ENCODE assay signal across 3 worm cellular contexts in genomic region chrIV:3254443-3254842, ce11.
TF ChIP-seq lines count a peak whose summit lies in the region.

TSS of gene dmd-9 (minus strand) at chrIV:3254543.

TF ChIP-seq in whole organism, L1 larva, 84 proteins besides CTCF, POLR2A, EP300 and RAD21:
- TF ChIP-seq fkh-8 (tag; optimal IDR thresholded peaks at IDR 0.05; lab: Kevin White, UChicago) (peak; percentile 36), nhr-90 (tag; optimal IDR thresholded peaks at IDR 0.05; lab: Kevin White, UChicago; ENCODE audit: poor library complexity) (no peak)

TF ChIP-seq in whole organism, L4 larva, 104 proteins besides CTCF, POLR2A, EP300 and RAD21:
- TF ChIP-seq jun-1 (tag; optimal IDR thresholded peaks at IDR 0.05; lab: Kevin White, UChicago) (no peak), arid-1 (GFP tag; conservative IDR thresholded peaks at IDR 0.05; lab: Robert Waterston, UW) (no peak), ztf-11 (tag; optimal IDR thresholded peaks at IDR 0.05; lab: Kevin White, UChicago) (no peak), mes-2 (tag; optimal IDR thresholded peaks at IDR 0.05; lab: Kevin White, UChicago; ENCODE audit: poor library complexity, severe bottlenecking) (no peak), aha-1 (tag; lab: Kevin White, UChicago) (peak; percentile 27), set-16 (GFP tag; IDR thresholded peaks at IDR 0.05; lab: Robert Waterston, UW) (no peak), hlh-11 (tag; optimal IDR thresholded peaks at IDR 0.05; lab: Kevin White, UChicago) (no peak), Y5F2A.4 (GFP tag; optimal IDR thresholded peaks at IDR 0.05; lab: Kevin White, UChicago) (no peak), unc-62 (GFP tag; optimal IDR thresholded peaks at IDR 0.05 in 1 of 2; lab: Kevin White, UChicago) (peak in 1 of 2 experiments; percentile 55), unc-62 (tag; optimal IDR thresholded peaks at IDR 0.05; lab: Kevin White, UChicago) (no peak), ZK546.5 (tag; optimal IDR thresholded peaks at IDR 0.05; lab: Kevin White, UChicago) (no peak), duxl-1 (tag; optimal IDR thresholded peaks at IDR 0.05; lab: Kevin White, UChicago; ENCODE audit: poor library complexity) (no peak)

TF ChIP-seq in whole organism, mixed stage, embryonic, 35 proteins besides CTCF, POLR2A, EP300 and RAD21:
- TF ChIP-seq ces-1 (GFP tag; optimal IDR thresholded peaks at IDR 0.05; lab: Kevin White, UChicago) (no peak), lsy-2 (tag; optimal IDR thresholded peaks at IDR 0.05; lab: Kevin White, UChicago) (no peak), mab-5 (tag; optimal IDR thresholded peaks at IDR 0.05; lab: Kevin White, UChicago) (no peak), ceh-39 (tag; optimal IDR thresholded peaks at IDR 0.05; lab: Kevin White, UChicago) (no peak), nhr-237 (tag; optimal IDR thresholded peaks at IDR 0.05; lab: Kevin White, UChicago) (no peak), drap-1 (GFP tag; optimal IDR thresholded peaks at IDR 0.05; lab: Kevin White, UChicago) (no peak), cnd-1 (tag; optimal IDR thresholded peaks at IDR 0.05; lab: Kevin White, UChicago) (no peak), ceh-83 (GFP tag; optimal IDR thresholded peaks at IDR 0.05; lab: Kevin White, UChicago) (no peak), M03D4.4 (tag; optimal IDR thresholded peaks at IDR 0.05; lab: Kevin White, UChicago) (peak; percentile 4)

Comparison
In these comparisons a context has a peak if more than half of its experiments do, and no peak if none do; other contexts are left out.
1. Of the 29 proteins assayed by ChIP-seq in both whole organism, L4 larva and whole organism, L1 larva: peak only in whole organism, L4 larva: aha-1; only in whole organism, L1 larva: none; in both: none; in neither: 27; mixed calls (peak in some experiments, not most) for 1.